Worm (Caenorhabditis elegans) whole organism, L3 larva: ENCODE results near the gene F31D4.8.

Experiments
- R02D3.7 ChIP-seq: fragments of 150-350 bp; optimal IDR thresholded peaks from 2 replicates; lab custom pipeline; 2014; ENCODE audit warnings: missing biosample characterization, missing genetic modification characterization
- ceh-82 ChIP-seq: fragments of 150-350 bp; optimal IDR thresholded peaks from 2 replicates; lab custom pipeline; 2014; ENCODE audit warnings: missing biosample characterization, missing genetic modification characterization
- elt-1 ChIP-seq: fragments of 150-350 bp; optimal IDR thresholded peaks from 2 replicates; lab custom pipeline; 2014; ENCODE audit warnings: missing biosample characterization, missing genetic modification characterization
- elt-3 ChIP-seq, 3 experiments: fragments of 150-350 bp in 1 of 3; sonication (generic microtip) in 2 of 3; optimal IDR thresholded peaks; 2 replicates in 2 of 3; 4 replicates in 1 of 3; lab custom pipeline; 2014 to 2017; ENCODE audit warnings: missing biosample characterization in 3 of 3, missing genetic modification characterization in 3 of 3
- fos-1 ChIP-seq: fragments of 150-350 bp; optimal IDR thresholded peaks from 2 replicates; lab custom pipeline; 2014; ENCODE audit warnings: missing biosample characterization, missing genetic modification characterization
- lin-39 ChIP-seq: fragments of 150-350 bp; optimal IDR thresholded peaks from 2 replicates; lab custom pipeline; 2018; ENCODE audit warnings: missing biosample characterization, missing genetic modification reagents, missing genetic modification characterization
- nhr-237 ChIP-seq: fragments of 150-350 bp; optimal IDR thresholded peaks from 2 replicates; lab custom pipeline; 2014; ENCODE audit warnings: missing biosample characterization, missing genetic modification characterization
- nhr-67 ChIP-seq: fragments of 150-350 bp; optimal IDR thresholded peaks from 2 replicates; lab custom pipeline; 2014; ENCODE audit warnings: missing biosample characterization, missing genetic modification characterization
- nhr-77 ChIP-seq: fragments of 150-350 bp; optimal IDR thresholded peaks from 2 replicates; lab custom pipeline; 2014; ENCODE audit warnings: missing biosample characterization, missing genetic modification characterization
- tbx-2 ChIP-seq: sonication (generic microtip); optimal IDR thresholded peaks from 2 replicates; lab custom pipeline; 2016; ENCODE audit warnings: mild to moderate bottlenecking, missing genetic modification characterization, missing compliant biosample characterization
- unc-62 ChIP-seq: fragments of 150-350 bp; sonication (generic microtip); optimal IDR thresholded peaks from 4 replicates; lab custom pipeline; 2014; ENCODE audit warnings: missing biosample characterization, missing genetic modification reagents, missing genetic modification characterization

ce11 chrV:20910167-20910566, 41.9 kb upstream of the F31D4.8 start, which contains the start of gene ttll-9:
- TF ChIP-seq R02D3.7 (tag; lab: Kevin White, UChicago) (no peak), lin-39 (tag; lab: Kevin White, UChicago) (no peak), nhr-237 (tag; lab: Kevin White, UChicago) (no peak), nhr-67 (tag; lab: Kevin White, UChicago) (no peak), ceh-82 (no peak), tbx-2 (tag; lab: Kevin White, UChicago) (no peak), elt-1 (tag; lab: Kevin White, UChicago) (no peak), elt-3 (tag; optimal IDR thresholded peaks at IDR 0.05; lab: Kevin White, UChicago) (no peak), nhr-77 (tag; lab: Kevin White, UChicago) (no peak), fos-1 (tag; lab: Kevin White, UChicago) (no peak), unc-62 (GFP tag; lab: Kevin White, UChicago) (no peak)
